Worm (Caenorhabditis elegans) whole organism, mixed stage, embryonic: ENCODE measurements around the gene C36B7.1.

Experiments used
- cnd-1 ChIP-seq: fragments of 200-800 bp; sonication (Bioruptor generic); optimal IDR thresholded peaks from 2 replicates; lab custom pipeline; 2018; ENCODE audit warnings: mild to moderate bottlenecking, missing genetic modification characterization, missing compliant biosample characterization
- lsy-2 ChIP-seq: fragments of 150-350 bp; optimal IDR thresholded peaks from 2 replicates; lab custom pipeline; 2014; ENCODE audit warnings: missing biosample characterization, missing genetic modification characterization

DNA sequence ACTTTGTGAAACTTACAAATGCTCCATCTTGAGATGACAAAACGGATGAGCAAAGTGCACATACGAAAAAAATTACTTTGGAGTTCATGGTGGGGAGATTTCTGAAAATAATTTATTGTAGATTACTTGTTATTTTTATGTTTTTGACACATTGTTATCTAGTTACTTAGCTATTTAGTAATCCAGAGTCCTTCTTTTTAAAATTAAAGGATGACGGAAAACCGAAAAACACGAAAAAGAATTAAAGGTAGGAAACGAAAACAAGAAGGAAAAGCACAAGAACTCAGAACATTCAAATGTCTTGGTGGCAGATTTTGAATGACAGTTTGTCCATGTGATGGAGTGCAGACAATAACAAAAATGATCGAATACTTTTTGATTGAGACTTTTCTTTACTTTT, 4.2 kb downstream of the C36B7.1 start, which contains the start of gene hen-1:
- TF ChIP-seq cnd-1 (tag; lab: Kevin White, UChicago) (no peak), lsy-2 (tag; lab: Kevin White, UChicago) (no peak)
